Fruit fly (Drosophila melanogaster) whole organism, prepupa: ENCODE data around the gene Jwa.

Experiments used
- CG10631 ChIP-seq: fragments of 200-800 bp; sonication (Bioruptor generic); optimal IDR thresholded peaks from 2 replicates; lab custom pipeline; 2016; ENCODE audit warnings: missing biosample characterization, missing genetic modification characterization
- CG10669 ChIP-seq: fragments of 200-800 bp; sonication (Bioruptor generic); optimal IDR thresholded peaks from 3 replicates; lab custom pipeline; 2018; ENCODE audit warnings: missing biosample characterization, mild to moderate bottlenecking, missing genetic modification characterization, moderate library complexity
- CG11294 ChIP-seq: fragments of 200-800 bp; sonication (Bioruptor generic); IDR thresholded peaks from 2 replicates; pipeline ENCODE4 v1.3.6; 2022; ENCODE audit warnings: missing biosample characterization, missing genetic modification characterization
- CG11762 ChIP-seq: fragments of 200-800 bp; sonication (Bioruptor generic); optimal IDR thresholded peaks from 3 replicates; lab custom pipeline; 2016; ENCODE audit warnings: missing biosample characterization, missing genetic modification characterization; ENCODE audit not compliant: insufficient read depth
- CG11902 ChIP-seq: fragments of 200-800 bp; sonication (Bioruptor generic); optimal IDR thresholded peaks from 3 replicates; lab custom pipeline; 2016; ENCODE audit warnings: missing biosample characterization, missing genetic modification characterization
- CG3032 ChIP-seq: fragments of 200-800 bp; optimal IDR thresholded peaks from 2 replicates; lab custom pipeline; 2019; ENCODE audit warnings: missing biosample characterization, mild to moderate bottlenecking, missing genetic modification characterization, moderate library complexity
- CG31627 ChIP-seq: fragments of 200-800 bp; sonication (Bioruptor generic); optimal IDR thresholded peaks from 3 replicates; lab custom pipeline; 2016; ENCODE audit warnings: missing biosample characterization, missing genetic modification characterization
- CG32006 ChIP-seq: fragments of 200-800 bp; sonication (Bioruptor generic); optimal IDR thresholded peaks from 3 replicates; lab custom pipeline; 2017; ENCODE audit warnings: missing biosample characterization, mild to moderate bottlenecking, missing genetic modification characterization
- CG3919 ChIP-seq: fragments of 200-800 bp; sonication (Bioruptor generic); optimal IDR thresholded peaks from 3 replicates; lab custom pipeline; 2016; ENCODE audit warnings: missing biosample characterization, missing genetic modification characterization
- CG4318 ChIP-seq: fragments of 200-800 bp; sonication (Bioruptor generic); optimal IDR thresholded peaks from 3 replicates; lab custom pipeline; 2017; ENCODE audit warnings: missing biosample characterization, mild to moderate bottlenecking, missing genetic modification characterization
- CG6163 ChIP-seq: fragments of 200-800 bp; sonication (Bioruptor generic); IDR thresholded peaks from 3 replicates; pipeline ENCODE4 v1.3.6; 2022; ENCODE audit warnings: missing biosample characterization, missing genetic modification characterization
- CG6276 ChIP-seq: fragments of 200-800 bp; sonication (Bioruptor generic); optimal IDR thresholded peaks from 2 replicates; lab custom pipeline; 2017; ENCODE audit warnings: missing biosample characterization, mild to moderate bottlenecking, missing genetic modification characterization
- CG6808 ChIP-seq: fragments of 200-800 bp; sonication (Bioruptor generic); optimal IDR thresholded peaks from 3 replicates; lab custom pipeline; 2017; ENCODE audit warnings: missing biosample characterization, missing genetic modification characterization, mild to moderate bottlenecking, moderate library complexity, missing genetic modification reagents
- CG6854 ChIP-seq: fragments of 200-800 bp; sonication (Bioruptor generic); optimal IDR thresholded peaks from 2 replicates; lab custom pipeline; 2017; ENCODE audit warnings: missing biosample characterization, mild to moderate bottlenecking, missing genetic modification characterization
- CG7368 ChIP-seq: fragments of 200-800 bp; sonication (Bioruptor generic); optimal IDR thresholded peaks from 3 replicates; lab custom pipeline; 2016; ENCODE audit warnings: missing biosample characterization, missing genetic modification characterization
- CG8119 ChIP-seq: fragments of 200-800 bp; sonication (Bioruptor generic); IDR thresholded peaks from 3 replicates; pipeline ENCODE4 v1.3.6; 2022; ENCODE audit warnings: missing biosample characterization, missing genetic modification characterization
- CG8319 ChIP-seq: fragments of 200-800 bp; sonication (Bioruptor generic); optimal IDR thresholded peaks from 3 replicates; lab custom pipeline; 2016; ENCODE audit warnings: missing biosample characterization, missing genetic modification characterization
- CG8632 ChIP-seq: fragments of 200-800 bp; sonication (Bioruptor generic); optimal IDR thresholded peaks from 3 replicates; lab custom pipeline; 2016; ENCODE audit warnings: missing biosample characterization, missing genetic modification characterization
- CG9139 ChIP-seq: fragments of 200-800 bp; sonication (Bioruptor generic); optimal IDR thresholded peaks from 3 replicates; lab custom pipeline; 2017; ENCODE audit warnings: missing biosample characterization, mild to moderate bottlenecking, missing genetic modification characterization
- Eip75B ChIP-seq: fragments of 200-800 bp; sonication (Bioruptor generic); optimal IDR thresholded peaks from 3 replicates; lab custom pipeline; 2016; ENCODE audit warnings: missing biosample characterization, missing genetic modification characterization
- Eip78C ChIP-seq: fragments of 200-800 bp; sonication (Bioruptor generic); peaks from one replicate; lab custom pipeline; 2016; ENCODE audit warnings: missing biosample characterization, missing genetic modification characterization
- Eip93F ChIP-seq: fragments of 200-800 bp; sonication (Bioruptor generic); optimal IDR thresholded peaks from 2 replicates; lab custom pipeline; 2016; ENCODE audit warnings: missing biosample characterization, mild to moderate bottlenecking, missing genetic modification characterization
- Ets21C ChIP-seq: fragments of 200-800 bp; sonication (Bioruptor generic); optimal IDR thresholded peaks from 3 replicates; lab custom pipeline; 2016; ENCODE audit warnings: missing biosample characterization, missing genetic modification characterization
- Ets96B ChIP-seq: fragments of 200-800 bp; optimal IDR thresholded peaks from 2 replicates; lab custom pipeline; 2019; ENCODE audit warnings: missing biosample characterization, mild to moderate bottlenecking, missing genetic modification characterization, moderate library complexity
- Gug ChIP-seq: fragments of 200-800 bp; sonication (Bioruptor generic); IDR thresholded peaks from 2 replicates; pipeline ENCODE4 v1.3.6; 2022; ENCODE audit warnings: missing biosample characterization, missing genetic modification characterization
- Hr38 ChIP-seq: sonication (Bioruptor generic); optimal IDR thresholded peaks from 2 replicates; lab custom pipeline; 2016; ENCODE audit warnings: missing biosample characterization, missing genetic modification characterization
- Hr39 ChIP-seq: fragments of 200-800 bp; sonication (Bioruptor generic); optimal IDR thresholded peaks from 2 replicates; lab custom pipeline; 2016; ENCODE audit warnings: missing biosample characterization, missing genetic modification characterization
- Hr4 ChIP-seq: fragments of 200-800 bp; sonication (Bioruptor generic); optimal IDR thresholded peaks from 3 replicates; lab custom pipeline; 2016; ENCODE audit warnings: missing biosample characterization, missing genetic modification characterization
- Lpt ChIP-seq: fragments of 200-800 bp; sonication (Bioruptor generic); optimal IDR thresholded peaks from 3 replicates; lab custom pipeline; 2016; ENCODE audit warnings: missing biosample characterization, missing genetic modification characterization
- Met ChIP-seq: fragments of 200-800 bp; sonication (Bioruptor generic); optimal IDR thresholded peaks from 3 replicates; lab custom pipeline; 2016; ENCODE audit warnings: missing biosample characterization, missing genetic modification characterization
- OdsH ChIP-seq: fragments of 200-800 bp; sonication (Bioruptor generic); optimal IDR thresholded peaks from 3 replicates; lab custom pipeline; 2016; ENCODE audit warnings: missing biosample characterization, missing genetic modification characterization
- Smox ChIP-seq: fragments of 200-800 bp; sonication (Bioruptor generic); optimal IDR thresholded peaks from 3 replicates; lab custom pipeline; 2016; ENCODE audit warnings: missing biosample characterization, missing genetic modification characterization
- Sox102F ChIP-seq: fragments of 200-800 bp; sonication (Bioruptor generic); optimal IDR thresholded peaks from 2 replicates; lab custom pipeline; 2016; ENCODE audit warnings: missing biosample characterization, mild to moderate bottlenecking, missing genetic modification characterization
- Sox14 ChIP-seq: fragments of 200-800 bp; sonication (Bioruptor generic); optimal IDR thresholded peaks from 3 replicates; lab custom pipeline; 2016; ENCODE audit warnings: missing biosample characterization, missing genetic modification characterization
- Sox15 ChIP-seq: fragments of 200-800 bp; sonication (Bioruptor generic); optimal IDR thresholded peaks from 3 replicates; lab custom pipeline; 2016; ENCODE audit warnings: missing biosample characterization, missing genetic modification characterization
- acj6 ChIP-seq: fragments of 200-800 bp; sonication (Bioruptor generic); optimal IDR thresholded peaks from 3 replicates; lab custom pipeline; 2016; ENCODE audit warnings: missing biosample characterization, missing genetic modification characterization
- cyc ChIP-seq: fragments of 200-800 bp; sonication (Bioruptor generic); optimal IDR thresholded peaks from 3 replicates; lab custom pipeline; 2016; ENCODE audit warnings: missing biosample characterization, missing genetic modification characterization
- dsx ChIP-seq: fragments of 200-800 bp; optimal IDR thresholded peaks from 3 replicates; lab custom pipeline; 2019; ENCODE audit warnings: missing biosample characterization, mild to moderate bottlenecking, missing genetic modification characterization, moderate library complexity; ENCODE audit not compliant: poor library complexity, severe bottlenecking
- eg ChIP-seq: fragments of 200-800 bp; sonication (Bioruptor generic); IDR thresholded peaks from 3 replicates; pipeline ENCODE4 v1.3.6; 2022; ENCODE audit warnings: missing biosample characterization, missing genetic modification characterization
- fd59A ChIP-seq: fragments of 200-800 bp; sonication (Bioruptor generic); optimal IDR thresholded peaks from 2 replicates; lab custom pipeline; 2017; ENCODE audit warnings: missing biosample characterization, mild to moderate bottlenecking, missing genetic modification characterization, missing genetic modification reagents
- lz ChIP-seq: fragments of 200-800 bp; sonication (Bioruptor generic); optimal IDR thresholded peaks from 3 replicates; lab custom pipeline; 2016; ENCODE audit warnings: missing biosample characterization, missing genetic modification characterization
- net ChIP-seq: fragments of 200-800 bp; sonication (Bioruptor generic); optimal IDR thresholded peaks from 3 replicates; lab custom pipeline; 2016; ENCODE audit warnings: missing biosample characterization, missing genetic modification characterization
- pdm3 ChIP-seq: fragments of 200-800 bp; sonication (Bioruptor generic); optimal IDR thresholded peaks from 3 replicates; lab custom pipeline; 2016; ENCODE audit warnings: missing biosample characterization, missing genetic modification characterization
- spab ChIP-seq: fragments of 200-800 bp; sonication (Bioruptor generic); optimal IDR thresholded peaks from 2 replicates; lab custom pipeline; 2017; ENCODE audit warnings: missing biosample characterization, mild to moderate bottlenecking, missing genetic modification characterization, missing genetic modification reagents
- ss ChIP-seq, 2 experiments: fragments of 200-800 bp; sonication (Bioruptor generic); optimal IDR thresholded peaks; 2 replicates in 1 of 2; 3 replicates in 1 of 2; lab custom pipeline; 2017 to 2018; ENCODE audit warnings: mild to moderate bottlenecking in 2 of 2, missing biosample characterization in 2 of 2, missing genetic modification characterization in 2 of 2, moderate library complexity in 1 of 2
- svp ChIP-seq: fragments of 200-800 bp; sonication (Bioruptor generic); peaks from one replicate; lab custom pipeline; 2016; ENCODE audit warnings: missing biosample characterization, missing genetic modification characterization
- topi ChIP-seq: fragments of 200-800 bp; sonication (Bioruptor generic); optimal IDR thresholded peaks from 3 replicates; lab custom pipeline; 2016; ENCODE audit warnings: missing biosample characterization, missing genetic modification characterization

Gene Jwa

DNA sequence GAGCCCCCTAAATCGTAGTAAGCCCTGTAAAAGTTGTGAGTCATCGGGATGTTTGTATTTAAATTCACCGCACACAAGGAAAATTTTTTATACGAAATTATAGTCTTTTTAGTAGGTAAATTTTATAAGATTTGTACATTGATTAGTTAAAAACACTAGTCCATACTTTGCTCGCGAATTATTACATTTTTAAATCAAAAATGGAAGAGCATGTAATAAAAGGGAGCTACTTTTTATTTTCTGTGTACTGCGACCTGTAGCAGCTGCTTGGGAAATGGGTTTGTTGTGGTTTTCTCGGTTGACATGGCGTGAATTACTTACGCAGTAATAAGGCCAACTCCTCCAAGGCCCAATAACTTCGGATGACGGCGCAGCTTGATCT, 10.8 kb downstream of the Jwa start (continued):
- peak; percentile 13 for TF ChIP-seq Lpt (GFP tag; lab: Kevin White, UChicago)
- TF ChIP-seq Hr38: no peak
- no peak for TF ChIP-seq fd59A
- TF ChIP-seq svp (GFP tag; lab: Kevin White, UChicago): no peak
- peak; percentile 44 for TF ChIP-seq Hr39 (GFP tag; lab: Kevin White, UChicago)
- peak; percentile 58 for TF ChIP-seq Eip75B
- peak; percentile 39 for TF ChIP-seq Smox (GFP tag; lab: Kevin White, UChicago)
- peak; percentile 51 for TF ChIP-seq Sox14 (GFP tag; lab: Kevin White, UChicago)
- no peak for TF ChIP-seq spab (GFP tag; lab: Kevin White, UChicago)
- TF ChIP-seq CG4318: peak; percentile 24
- peak; percentile 77 for TF ChIP-seq CG8119 (GFP tag; lab: Robert Waterston, UW)
- TF ChIP-seq CG10631: peak; percentile 53
- peak; percentile 65 for TF ChIP-seq Hr4
- no peak for TF ChIP-seq dsx (GFP tag; lab: Kevin White, UChicago)
- peak; percentile 23 for TF ChIP-seq topi (GFP tag; lab: Kevin White, UChicago)
- no peak for TF ChIP-seq Met
- peak; percentile 7 for TF ChIP-seq CG3032 (tag; lab: Kevin White, UChicago)
- peak; percentile 11 for TF ChIP-seq CG11902
- peak; percentile 55 for TF ChIP-seq CG8632 (GFP tag; lab: Kevin White, UChicago)
- peak; percentile 63 for TF ChIP-seq pdm3 (GFP tag; lab: Kevin White, UChicago)

- TF ChIP-seq acj6 (GFP tag; lab: Kevin White, UChicago) (peak; percentile 53), CG8119 (GFP tag; lab: Robert Waterston, UW) (peak; percentile 36; the same call in 1 of the 3 replicates), cyc (GFP tag; lab: Kevin White, UChicago) (peak; percentile 10), Hr38 (no peak), CG6163 (GFP tag; lab: Robert Waterston, UW) (peak; percentile 82), eg (GFP tag; lab: Robert Waterston, UW) (peak; percentile 71), CG6808 (GFP tag; lab: Kevin White, UChicago) (no peak), ss (GFP tag; optimal IDR thresholded peaks at IDR 0.05; lab: Kevin White, UChicago) (no peak), svp (GFP tag; lab: Kevin White, UChicago) (peak; percentile 22), Eip75B (peak; percentile 16), Lpt (GFP tag; lab: Kevin White, UChicago) (no peak), CG8632 (GFP tag; lab: Kevin White, UChicago) (peak; percentile 42), Hr39 (GFP tag; lab: Kevin White, UChicago) (peak; percentile 61), Met (peak; percentile 41), lz (peak; percentile 51), dsx (GFP tag; lab: Kevin White, UChicago) (no peak), topi (GFP tag; lab: Kevin White, UChicago) (peak; percentile 59), CG8319 (GFP tag; lab: Kevin White, UChicago) (no peak), Eip93F (GFP tag; lab: Kevin White, UChicago) (no peak), CG11294 (no peak), Sox102F (GFP tag; lab: Kevin White, UChicago) (peak; percentile 70), net (GFP tag; lab: Kevin White, UChicago) (peak; percentile 51), CG10669 (GFP tag; lab: Kevin White, UChicago) (no peak), CG7368 (GFP tag; lab: Kevin White, UChicago) (no peak), CG3919 (GFP tag; lab: Kevin White, UChicago) (peak; percentile 58), CG11762 (GFP tag; lab: Kevin White, UChicago) (peak; percentile 27), Sox14 (GFP tag; lab: Kevin White, UChicago) (peak; percentile 53), CG6854 (GFP tag; lab: Kevin White, UChicago) (peak; percentile 31), Hr4 (no peak), spab (GFP tag; lab: Kevin White, UChicago) (no peak), fd59A (no peak), CG6276 (GFP tag; lab: Kevin White, UChicago) (no peak), CG32006 (GFP tag; lab: Kevin White, UChicago) (peak; percentile 56), CG9139 (no peak), OdsH (GFP tag; lab: Kevin White, UChicago) (no peak), Gug (no peak), CG31627 (GFP tag; lab: Kevin White, UChicago) (peak; percentile 68), Eip78C (peak; percentile 67), Ets21C (GFP tag; lab: Kevin White, UChicago) (peak; percentile 19), CG10631 (peak; percentile 37), Sox15 (GFP tag; lab: Kevin White, UChicago) (peak; percentile 11), Ets96B (no peak)
Measured at dm6 chr2L:18693877-18694723, 11.4 kb downstream of the Jwa start.
